Fruit fly (Drosophila melanogaster) whole organism, embryonic: ENCODE results near the gene Ufd1.
A peak's percentile ranks its signal among the peaks of the same experiment; 100 is the strongest.

Source experiments
- Atf6 ChIP-seq: fragments of 200-800 bp; sonication (Bioruptor generic); IDR thresholded peaks from 2 replicates; pipeline ENCODE4 v1.3.6; 2022; ENCODE audit warnings: missing biosample characterization, missing genetic modification characterization
- Bgb ChIP-seq: fragments of 200-800 bp; sonication (Bioruptor generic); IDR thresholded peaks from 2 replicates; pipeline ENCODE4 v1.3.6; 2022; ENCODE audit warnings: missing biosample characterization, missing genetic modification characterization; ENCODE audit not compliant: partially characterized antibody
- CG11504 ChIP-seq: fragments of 200-800 bp; sonication (Bioruptor generic); optimal IDR thresholded peaks from 3 replicates; lab custom pipeline; 2019; ENCODE audit warnings: missing biosample characterization, mild to moderate bottlenecking, missing genetic modification characterization, moderate library complexity
- CG11695 ChIP-seq: fragments of 200-800 bp; sonication (Bioruptor generic); IDR thresholded peaks from 3 replicates; pipeline ENCODE4 v1.3.6; 2022; ENCODE audit warnings: missing biosample characterization, missing genetic modification characterization
- CG12769 ChIP-seq: fragments of 200-800 bp; sonication (Bioruptor generic); optimal IDR thresholded peaks from 2 replicates; lab custom pipeline; 2019; ENCODE audit warnings: missing biosample characterization, mild to moderate bottlenecking, missing genetic modification characterization, moderate library complexity
- CG14014 ChIP-seq: fragments of 200-800 bp; sonication (Bioruptor generic); IDR thresholded peaks from 2 replicates; pipeline ENCODE4 v1.3.6; 2022; ENCODE audit warnings: missing biosample characterization, missing genetic modification characterization
- CG17612 ChIP-seq: fragments of 200-800 bp; sonication (Bioruptor generic); IDR thresholded peaks from 2 replicates; pipeline ENCODE4 v1.3.6; 2022; ENCODE audit warnings: missing biosample characterization, missing genetic modification characterization
- CG17802 ChIP-seq: fragments of 200-800 bp; sonication (Bioruptor generic); optimal IDR thresholded peaks from 2 replicates; lab custom pipeline; 2018; ENCODE audit warnings: missing biosample characterization, mild to moderate bottlenecking, missing genetic modification characterization, moderate library complexity
- CG18599 ChIP-seq: fragments of 200-800 bp; sonication (Bioruptor generic); optimal IDR thresholded peaks from 3 replicates; lab custom pipeline; 2017; ENCODE audit warnings: missing biosample characterization, missing genetic modification characterization, mild to moderate bottlenecking, moderate library complexity, missing genetic modification reagents
- CG31388 ChIP-seq: fragments of 200-800 bp; sonication (Bioruptor generic); optimal IDR thresholded peaks from 2 replicates; lab custom pipeline; 2016; ENCODE audit warnings: missing biosample characterization, missing genetic modification characterization
- CG33213 ChIP-seq: fragments of 200-800 bp; sonication (Bioruptor generic); optimal IDR thresholded peaks from 3 replicates; lab custom pipeline; 2016; ENCODE audit warnings: missing biosample characterization, missing genetic modification characterization
- CG4424 ChIP-seq: fragments of 200-800 bp; sonication (Bioruptor generic); optimal IDR thresholded peaks from 3 replicates; lab custom pipeline; 2016; ENCODE audit warnings: missing biosample characterization, missing genetic modification characterization
- CG4707 ChIP-seq: fragments of 200-800 bp; sonication (Bioruptor generic); optimal IDR thresholded peaks from 2 replicates; lab custom pipeline; 2018; ENCODE audit warnings: missing biosample characterization, mild to moderate bottlenecking, missing genetic modification characterization, moderate library complexity
- CG5180 ChIP-seq: fragments of 200-800 bp; sonication (Bioruptor generic); optimal IDR thresholded peaks from 3 replicates; lab custom pipeline; 2017; ENCODE audit warnings: missing biosample characterization, missing genetic modification characterization, mild to moderate bottlenecking, moderate library complexity, missing genetic modification reagents
- CG5245 ChIP-seq: fragments of 200-800 bp; sonication (Bioruptor generic); optimal IDR thresholded peaks from 3 replicates; lab custom pipeline; 2016; ENCODE audit warnings: missing biosample characterization, missing genetic modification characterization
- CG6175 ChIP-seq: fragments of 200-800 bp; sonication (Bioruptor generic); IDR thresholded peaks from 3 replicates; pipeline ENCODE4 v1.3.6; 2022; ENCODE audit warnings: missing biosample characterization, missing genetic modification characterization
- CG6689 ChIP-seq: fragments of 200-800 bp; sonication (Bioruptor generic); IDR thresholded peaks from 2 replicates; pipeline ENCODE4 v1.3.6; 2022; ENCODE audit warnings: missing biosample characterization, missing genetic modification characterization
- CG6765 ChIP-seq: fragments of 200-800 bp; sonication (Bioruptor generic); optimal IDR thresholded peaks from 3 replicates; lab custom pipeline; 2017; ENCODE audit warnings: missing biosample characterization, mild to moderate bottlenecking, missing genetic modification characterization
- CG7271 ChIP-seq: fragments of 200-800 bp; sonication (Bioruptor generic); optimal IDR thresholded peaks from 2 replicates; lab custom pipeline; 2018; ENCODE audit warnings: missing biosample characterization, mild to moderate bottlenecking, missing genetic modification characterization, moderate library complexity
- CG7928 ChIP-seq: fragments of 200-800 bp; sonication (Bioruptor generic); optimal IDR thresholded peaks from 2 replicates; lab custom pipeline; 2017; ENCODE audit warnings: missing biosample characterization, mild to moderate bottlenecking, missing genetic modification characterization
- Fer3 ChIP-seq: fragments of 200-800 bp; sonication (Bioruptor generic); optimal IDR thresholded peaks from 2 replicates; lab custom pipeline; 2018; ENCODE audit warnings: missing biosample characterization, mild to moderate bottlenecking, missing genetic modification characterization, moderate library complexity
- HmgZ ChIP-seq: fragments of 200-800 bp; sonication (Bioruptor generic); optimal IDR thresholded peaks from 2 replicates; lab custom pipeline; 2018; ENCODE audit warnings: missing biosample characterization, mild to moderate bottlenecking, missing genetic modification characterization
- Hr78 ChIP-seq, 2 experiments: fragments of 200-800 bp in 1 of 2; fragments of >200 bp in 1 of 2; sonication (Bioruptor generic) in 1 of 2; optimal IDR thresholded peaks; 2 replicates each; lab custom pipeline; 2017 to 2019; ENCODE audit warnings: missing biosample characterization in 2 of 2, missing genetic modification characterization in 2 of 2, mild to moderate bottlenecking in 1 of 2, moderate library complexity in 1 of 2
- Nf-YA ChIP-seq: fragments of 200-800 bp; sonication (Bioruptor generic); IDR thresholded peaks from 2 replicates; pipeline ENCODE4 v1.3.6; 2022; ENCODE audit warnings: missing biosample characterization, missing genetic modification characterization
- Nf-YC ChIP-seq: fragments of 200-800 bp; optimal IDR thresholded peaks from 3 replicates; lab custom pipeline; 2019; ENCODE audit warnings: missing biosample characterization, mild to moderate bottlenecking, missing genetic modification characterization, moderate library complexity
- Pdp1 ChIP-seq, 2 experiments: fragments of 200-800 bp; sonication (Bioruptor generic); optimal IDR thresholded peaks; 3 replicates each; lab custom pipeline; 2016; ENCODE audit warnings: missing biosample characterization in 2 of 2, missing genetic modification characterization in 2 of 2, mild to moderate bottlenecking in 1 of 2, moderate library complexity in 1 of 2
- Stat92E ChIP-seq, 3 experiments: fragments of >200 bp in 2 of 3; fragments of 200-800 bp in 1 of 3; sonication (Bioruptor generic) in 1 of 3; optimal IDR thresholded peaks; 2 replicates each; lab custom pipeline; 2017 to 2019; ENCODE audit warnings: missing biosample characterization in 3 of 3, missing genetic modification characterization in 3 of 3, mild to moderate bottlenecking in 1 of 3, moderate library complexity in 1 of 3
- Usf ChIP-seq: fragments of 200-800 bp; sonication (Bioruptor generic); optimal IDR thresholded peaks from 2 replicates; lab custom pipeline; 2017; ENCODE audit warnings: missing genotype, missing biosample characterization, missing genetic modification characterization
- Xbp1 ChIP-seq: fragments of 200-800 bp; sonication (Bioruptor generic); optimal IDR thresholded peaks from 3 replicates; lab custom pipeline; 2016; ENCODE audit warnings: missing biosample characterization, mild to moderate bottlenecking, missing genetic modification characterization
- chinmo ChIP-seq: fragments of 200-800 bp; sonication (Bioruptor generic); IDR thresholded peaks from 4 replicates; pipeline ENCODE4 v1.3.6; 2022; ENCODE audit warnings: missing biosample characterization, missing genetic modification characterization; ENCODE audit not compliant: partially characterized antibody
- danr ChIP-seq: fragments of 200-800 bp; sonication (Bioruptor generic); IDR thresholded peaks from 2 replicates; pipeline ENCODE4 v1.3.6; 2022; ENCODE audit warnings: missing biosample characterization, missing genetic modification characterization
- fd102C ChIP-seq: fragments of 200-800 bp; sonication (Bioruptor generic); optimal IDR thresholded peaks from 2 replicates; lab custom pipeline; 2018; ENCODE audit warnings: missing biosample characterization, mild to moderate bottlenecking, missing genetic modification characterization, moderate library complexity
- gem ChIP-seq: fragments of 200-800 bp; sonication (Bioruptor generic); optimal IDR thresholded peaks from 2 replicates; lab custom pipeline; 2019; ENCODE audit warnings: missing biosample characterization, mild to moderate bottlenecking, missing genetic modification characterization, moderate library complexity
- gfzf ChIP-seq: fragments of 200-800 bp; sonication (Bioruptor generic); optimal IDR thresholded peaks from 2 replicates; lab custom pipeline; 2016; ENCODE audit warnings: missing biosample characterization, mild to moderate bottlenecking, missing genetic modification characterization, moderate library complexity
- klu ChIP-seq: fragments of 200-800 bp; sonication (Bioruptor generic); IDR thresholded peaks from 2 replicates; pipeline ENCODE4 v1.3.6; 2022; ENCODE audit warnings: missing biosample characterization, missing genetic modification characterization
- pan ChIP-seq, 4 experiments: fragments of >200 bp in 3 of 4; fragments of 200-800 bp in 1 of 4; sonication (Bioruptor generic) in 1 of 4; optimal IDR thresholded peaks in 3 of 4; IDR thresholded peaks in 1 of 4; 2 replicates each; pipeline versions ENCODE4 v1.3.6 to Lab custom; 2017 to 2022; ENCODE audit warnings: missing biosample characterization in 2 of 4, missing genetic modification characterization in 2 of 4, mixed read lengths in 1 of 4
- prd ChIP-seq, 3 experiments: fragments of >200 bp in 2 of 3; fragments of 200-800 bp in 1 of 3; sonication (Bioruptor generic) in 1 of 3; optimal IDR thresholded peaks in 2 of 3; IDR thresholded peaks in 1 of 3; 2 replicates in 2 of 3; 3 replicates in 1 of 3; pipeline versions ENCODE4 v1.3.6 to Lab custom; 2017 to 2022; ENCODE audit warnings: missing biosample characterization in 1 of 3, missing genetic modification characterization in 1 of 3
- schlank ChIP-seq: fragments of 200-800 bp; sonication (Bioruptor generic); optimal IDR thresholded peaks from 2 replicates; lab custom pipeline; 2018; ENCODE audit warnings: missing biosample characterization, mild to moderate bottlenecking, missing genetic modification characterization
- sd ChIP-seq: fragments of 200-800 bp; sonication (Bioruptor generic); optimal IDR thresholded peaks from 3 replicates; lab custom pipeline; 2018; ENCODE audit warnings: missing biosample characterization, mild to moderate bottlenecking, missing genetic modification characterization, moderate library complexity
- sna ChIP-seq: fragments of 200-800 bp; sonication (Bioruptor generic); IDR thresholded peaks from 2 replicates; pipeline ENCODE4 v1.3.6; 2022; ENCODE audit warnings: missing biosample characterization, missing genetic modification characterization; ENCODE audit not compliant: partially characterized antibody
- so ChIP-seq: fragments of 200-800 bp; sonication (Bioruptor generic); IDR thresholded peaks from 3 replicates; pipeline ENCODE4 v1.3.6; 2022; ENCODE audit warnings: missing biosample characterization, missing genetic modification characterization
- toy ChIP-seq: fragments of 200-800 bp; sonication (Bioruptor generic); IDR thresholded peaks from 2 replicates; pipeline ENCODE4 v1.3.6; 2022; ENCODE audit warnings: missing biosample characterization, missing genetic modification characterization
- vnd ChIP-seq: fragments of 200-800 bp; sonication (Bioruptor generic); IDR thresholded peaks from 3 replicates; pipeline ENCODE4 v1.3.6; 2022; ENCODE audit warnings: missing biosample characterization, missing genetic modification characterization; ENCODE audit not compliant: partially characterized antibody
- zf30C ChIP-seq: fragments of 200-800 bp; sonication (Bioruptor generic); optimal IDR thresholded peaks from 3 replicates; lab custom pipeline; 2018; ENCODE audit warnings: missing biosample characterization, mild to moderate bottlenecking, missing genetic modification characterization

Ufd1 gene

DNA sequence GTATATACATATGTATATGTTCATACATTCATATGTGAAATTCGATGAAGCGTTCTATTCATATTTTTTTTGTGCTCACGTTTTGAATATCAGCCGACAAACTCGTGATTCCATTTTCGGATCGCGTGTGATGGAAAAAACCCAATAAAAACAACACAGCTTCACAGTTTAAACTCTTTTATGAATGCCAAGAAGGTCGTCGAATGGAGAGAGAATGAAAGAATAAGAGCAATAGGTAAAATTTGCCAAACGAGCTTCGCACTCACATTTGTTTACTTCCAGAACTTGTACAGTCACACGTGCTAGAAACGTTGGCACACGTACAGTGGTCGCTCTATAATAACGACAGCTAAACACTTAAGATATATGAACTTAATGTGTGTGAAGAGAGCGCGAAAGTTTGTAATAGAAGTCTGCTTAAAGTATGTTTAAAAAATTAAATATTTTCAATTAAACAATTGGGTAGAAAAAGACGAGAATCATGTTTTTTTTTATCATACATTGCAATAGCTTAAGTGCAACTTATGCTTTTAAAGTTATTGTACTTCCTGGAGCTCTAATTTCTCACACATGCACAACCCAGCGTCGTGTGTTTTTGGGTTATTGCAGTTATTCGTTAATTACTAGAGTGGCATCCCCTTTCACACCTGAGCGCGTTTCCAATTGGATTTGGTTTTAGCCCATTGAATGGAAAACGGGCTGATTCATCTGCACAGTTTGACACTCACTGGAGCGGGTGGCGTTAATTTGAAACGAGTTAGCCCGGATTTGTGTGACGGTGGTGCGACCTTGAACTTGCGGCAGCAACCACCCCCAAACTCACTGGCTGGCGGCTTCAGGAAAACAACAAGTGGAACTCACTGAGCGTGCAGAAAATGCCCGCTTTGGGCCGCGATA is 2.9 kb upstream of the Ufd1 start (continued):
- no peak for TF ChIP-seq Stat92E (GFP tag; optimal IDR thresholded peaks at IDR 0.05; lab: Kevin White, UChicago)
- peak; percentile 32; the same call in 1 of the 2 replicates for TF ChIP-seq CG14014
- no peak for TF ChIP-seq CG7271
- peak; percentile 39 for TF ChIP-seq CG18599 (GFP tag; lab: Kevin White, UChicago)
- TF ChIP-seq toy (GFP tag; lab: Robert Waterston, UW) = no peak
- TF ChIP-seq Nf-YC (tag; lab: Kevin White, UChicago) = no peak
- peak; percentile 14 for TF ChIP-seq Fer3 (tag; lab: Kevin White, UChicago)
- no peak for TF ChIP-seq Nf-YA (GFP tag; lab: Robert Waterston, UW)
- TF ChIP-seq CG6175 (GFP tag; lab: Robert Waterston, UW) = no peak
- no peak for TF ChIP-seq zf30C
- TF ChIP-seq HmgZ (tag; lab: Kevin White, UChicago) = no peak
- TF ChIP-seq klu (GFP tag; lab: Robert Waterston, UW) = no peak
- TF ChIP-seq CG11695 (GFP tag; lab: Robert Waterston, UW) = no peak

DNA sequence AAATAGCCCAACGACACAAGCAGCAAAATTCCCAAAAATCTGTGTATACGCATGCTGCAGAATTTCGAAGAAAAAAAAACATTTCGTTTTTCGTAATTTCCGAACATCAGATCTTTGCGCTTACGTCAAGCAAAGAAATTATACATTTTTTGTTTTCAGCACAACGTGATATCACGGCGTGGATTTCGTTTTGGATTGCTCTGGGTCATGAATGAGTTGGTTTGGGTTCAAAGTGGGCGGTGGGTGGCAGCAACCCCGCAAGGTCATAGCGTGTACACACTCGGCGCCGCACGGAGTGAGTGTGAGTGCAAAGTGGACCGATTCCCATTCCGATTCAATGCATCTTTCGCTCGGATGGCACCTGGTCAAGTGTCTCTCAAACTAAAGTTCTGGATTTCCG is 1.8 kb upstream of the Ufd1 start:
- TF ChIP-seq Bgb (GFP tag; lab: Robert Waterston, UW) (0 out of 2 replicates have a peak, but pooled peaks have one; percentile 11), Xbp1 (GFP tag; lab: Kevin White, UChicago) (no peak), so (peak; percentile 71; the same call in 2 of the 3 replicates), CG4424 (GFP tag; lab: Kevin White, UChicago) (no peak), Pdp1 (GFP tag; optimal IDR thresholded peaks at IDR 0.05; lab: Kevin White, UChicago) (peak in 1 of 2 experiments; percentile 11), CG31388 (no peak), Hr78 (GFP tag; optimal IDR thresholded peaks at IDR 0.05; lab: Kevin White, UChicago) (peak in 1 of 2 experiments; percentile 20), sd (tag; lab: Kevin White, UChicago) (peak; percentile 57), chinmo (GFP tag; lab: Robert Waterston, UW) (0 out of 4 replicates have a peak, but pooled peaks have one; percentile 28), CG17612 (GFP tag; lab: Robert Waterston, UW) (no peak), CG33213 (GFP tag; lab: Kevin White, UChicago) (no peak), CG12769 (peak; percentile 43)

DNA sequence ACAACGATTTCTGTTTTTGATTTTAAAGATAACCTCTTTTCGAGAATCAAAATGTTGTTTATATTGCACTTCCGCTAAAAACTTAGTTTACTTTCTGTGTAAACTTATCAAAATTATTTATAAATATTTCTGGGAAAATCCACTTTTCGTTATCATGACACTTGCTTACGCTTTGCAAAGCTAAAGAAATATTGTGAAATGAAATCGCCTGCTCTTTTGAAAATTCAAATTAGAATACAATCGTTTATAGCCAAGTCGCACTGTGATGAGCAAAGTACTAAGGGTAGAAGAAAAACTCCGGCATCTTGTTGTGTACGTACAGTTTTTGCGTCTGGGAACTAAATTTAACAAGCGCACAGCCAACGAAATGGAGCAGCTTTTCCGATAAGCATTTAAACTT is 1.4 kb upstream of the Ufd1 start:
- TF ChIP-seq fd102C (GFP tag; lab: Kevin White, UChicago) = no peak
- TF ChIP-seq Atf6 (GFP tag; lab: Robert Waterston, UW) = no peak
- TF ChIP-seq Usf = no peak
- no peak for TF ChIP-seq CG6689 (GFP tag; lab: Robert Waterston, UW)
- TF ChIP-seq CG11504 (tag; lab: Kevin White, UChicago) = peak; percentile 46
- no peak for TF ChIP-seq pan (optimal IDR thresholded peaks at IDR 0.05; lab: Kevin White, UChicago)
- no peak for TF ChIP-seq pan (GFP tag; optimal IDR thresholded peaks at IDR 0.05 in 1 of 2, IDR thresholded peaks at IDR 0.05 in 1 of 2)
- TF ChIP-seq prd (optimal IDR thresholded peaks at IDR 0.05; lab: Kevin White, UChicago) = no peak
- TF ChIP-seq prd (GFP tag; IDR thresholded peaks at IDR 0.05; lab: Robert Waterston, UW) = no peak
- no peak for TF ChIP-seq CG5245 (GFP tag; lab: Kevin White, UChicago)
- TF ChIP-seq gfzf = no peak
- peak; percentile 52 for TF ChIP-seq gem (tag; lab: Kevin White, UChicago)
- TF ChIP-seq sna (GFP tag; lab: Robert Waterston, UW) = no peak
- TF ChIP-seq CG17802 = no peak
- no peak for TF ChIP-seq CG4707 (GFP tag; lab: Kevin White, UChicago)
- no peak for TF ChIP-seq schlank (tag; lab: Kevin White, UChicago)
- TF ChIP-seq CG6765 (GFP tag; lab: Kevin White, UChicago) = no peak
- TF ChIP-seq danr = no peak
- no peak for TF ChIP-seq CG7928 (GFP tag; lab: Kevin White, UChicago)
- TF ChIP-seq CG5180 = no peak
- TF ChIP-seq vnd = no peak
